Worm (Caenorhabditis elegans): Measurements from ENCODE around the gene clec-266.

DNA sequence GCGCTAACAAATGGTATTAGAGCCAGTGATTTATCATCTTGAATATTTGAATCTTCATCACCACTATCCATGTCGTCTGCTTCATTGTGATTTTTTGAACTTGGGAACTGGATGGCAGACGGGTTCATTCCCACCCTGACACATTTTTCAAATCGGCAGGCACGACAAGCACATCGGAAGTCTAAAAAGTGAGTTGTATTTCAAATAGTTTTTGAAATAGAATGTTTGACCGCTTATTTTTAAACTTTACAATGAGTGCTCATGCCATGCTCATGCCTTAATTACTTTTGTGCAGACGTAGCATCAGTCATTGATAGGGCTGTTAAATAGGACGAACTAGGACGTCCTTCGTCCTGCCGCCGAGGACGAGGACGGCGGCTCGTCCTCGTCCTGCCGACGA, 15.2 kb upstream of the clec-266 start:
- TF ChIP-seq jun-1 (tag; optimal IDR thresholded peaks at IDR 0.05) (no peak), egl-27 (tag; optimal IDR thresholded peaks at IDR 0.05) (no peak), nhr-237 (tag; optimal IDR thresholded peaks at IDR 0.05) (no peak), dsc-1 (tag; optimal IDR thresholded peaks at IDR 0.05) (no peak), fos-1 (tag; optimal IDR thresholded peaks at IDR 0.05) (no peak), aly-2 (tag; optimal IDR thresholded peaks at IDR 0.05) (no peak), lin-15B (tag; optimal IDR thresholded peaks at IDR 0.05) (no peak), sox-4 (tag; optimal IDR thresholded peaks at IDR 0.05) (no peak), rnt-1 (tag; optimal IDR thresholded peaks at IDR 0.05) (no peak), tlp-1 (tag; optimal IDR thresholded peaks at IDR 0.05) (no peak), lin-35 (GFP tag; optimal IDR thresholded peaks at IDR 0.05) (no peak), mdl-1 (tag; optimal IDR thresholded peaks at IDR 0.05) (no peak)

All from whole organism, L1 larva.